Fruit fly (Drosophila melanogaster) whole organism, embryonic: ENCODE measurements around the gene nSMase.

Experiments
- Bdp1 ChIP-seq: fragments of 200-800 bp; sonication (Bioruptor generic); optimal IDR thresholded peaks from 3 replicates; lab custom pipeline; 2016; ENCODE audit warnings: missing biosample characterization, missing genetic modification characterization
- C15 ChIP-seq: fragments of 200-800 bp; sonication (Bioruptor generic); IDR thresholded peaks from 3 replicates; pipeline ENCODE4 v1.3.6; 2022; ENCODE audit warnings: missing biosample characterization, missing genetic modification characterization
- CG10959 ChIP-seq: fragments of 200-800 bp; sonication (Bioruptor generic); IDR thresholded peaks from 2 replicates; pipeline ENCODE4 v1.3.6; 2022; ENCODE audit warnings: missing biosample characterization, missing genetic modification characterization
- CG11456 ChIP-seq: fragments of 200-800 bp; sonication (Bioruptor generic); IDR thresholded peaks from 3 replicates; pipeline ENCODE4 v1.3.6; 2022; ENCODE audit warnings: missing biosample characterization, missing genetic modification characterization
- CG12071 ChIP-seq: fragments of 200-800 bp; sonication (Bioruptor generic); optimal IDR thresholded peaks from 3 replicates; lab custom pipeline; 2018; ENCODE audit warnings: missing biosample characterization, mild to moderate bottlenecking, missing genetic modification characterization
- CG12104 ChIP-seq: fragments of 200-800 bp; sonication (Bioruptor generic); optimal IDR thresholded peaks from 3 replicates; lab custom pipeline; 2016; ENCODE audit warnings: missing biosample characterization, missing genetic modification characterization
- CG16815 ChIP-seq: fragments of 200-800 bp; sonication (Bioruptor generic); optimal IDR thresholded peaks from 3 replicates; lab custom pipeline; 2017; ENCODE audit warnings: missing biosample characterization, mild to moderate bottlenecking, missing genetic modification characterization
- CG2129 ChIP-seq: fragments of 200-800 bp; sonication (Bioruptor generic); IDR thresholded peaks from 2 replicates; pipeline ENCODE4 v1.3.6; 2022; ENCODE audit warnings: missing biosample characterization, missing genetic modification characterization; ENCODE audit not compliant: partially characterized antibody
- CG31224 ChIP-seq: fragments of 200-800 bp; sonication (Bioruptor generic); IDR thresholded peaks from 2 replicates; pipeline ENCODE4 v1.3.6; 2022; ENCODE audit warnings: missing biosample characterization, missing genetic modification characterization
- CG3281 ChIP-seq: fragments of 200-800 bp; sonication (Bioruptor generic); optimal IDR thresholded peaks from 3 replicates; lab custom pipeline; 2017; ENCODE audit warnings: missing biosample characterization, mild to moderate bottlenecking, missing genetic modification characterization
- CG34224 ChIP-seq: fragments of 200-800 bp; sonication (Bioruptor generic); IDR thresholded peaks from 3 replicates; pipeline ENCODE4 v1.3.6; 2022; ENCODE audit warnings: missing biosample characterization, missing genetic modification characterization; ENCODE audit not compliant: partially characterized antibody
- CG3847 ChIP-seq: fragments of 200-800 bp; sonication (Bioruptor generic); IDR thresholded peaks from 2 replicates; pipeline ENCODE4 v1.3.6; 2022; ENCODE audit warnings: missing biosample characterization, missing genetic modification characterization
- CG4328 ChIP-seq: fragments of 200-800 bp; sonication (Bioruptor generic); optimal IDR thresholded peaks from 3 replicates; lab custom pipeline; 2017; ENCODE audit warnings: missing biosample characterization, missing genetic modification reagents, missing genetic modification characterization
- CG4404 ChIP-seq: fragments of 200-800 bp; sonication (Bioruptor generic); IDR thresholded peaks from 2 replicates; pipeline ENCODE4 v1.3.6; 2022; ENCODE audit warnings: missing biosample characterization, missing genetic modification characterization
- CG4707 ChIP-seq: fragments of 200-800 bp; sonication (Bioruptor generic); optimal IDR thresholded peaks from 2 replicates; lab custom pipeline; 2018; ENCODE audit warnings: missing biosample characterization, mild to moderate bottlenecking, missing genetic modification characterization, moderate library complexity
- CG7556 ChIP-seq: fragments of 200-800 bp; sonication (Bioruptor generic); optimal IDR thresholded peaks from 2 replicates; lab custom pipeline; 2017; ENCODE audit warnings: missing biosample characterization, mild to moderate bottlenecking, missing genetic modification characterization
- CG8388 ChIP-seq: fragments of 200-800 bp; sonication (Bioruptor generic); optimal IDR thresholded peaks from 2 replicates; lab custom pipeline; 2019; ENCODE audit warnings: missing biosample characterization, mild to moderate bottlenecking, missing genetic modification characterization, moderate library complexity
- CG9797 ChIP-seq: fragments of 200-800 bp; sonication (Bioruptor generic); optimal IDR thresholded peaks from 3 replicates; lab custom pipeline; 2018; ENCODE audit warnings: missing biosample characterization, mild to moderate bottlenecking, missing genetic modification characterization
- CHES-1-like ChIP-seq: fragments of 200-800 bp; sonication (Bioruptor generic); optimal IDR thresholded peaks from 2 replicates; lab custom pipeline; 2016; ENCODE audit warnings: missing biosample characterization, missing genetic modification characterization
- Camta ChIP-seq: fragments of 200-800 bp; sonication (Bioruptor generic); optimal IDR thresholded peaks from 2 replicates; lab custom pipeline; 2016; ENCODE audit warnings: missing biosample characterization, missing genetic modification characterization
- Chrac-16 ChIP-seq: fragments of 200-800 bp; sonication (Bioruptor generic); optimal IDR thresholded peaks from 3 replicates; lab custom pipeline; 2016; ENCODE audit warnings: missing biosample characterization, missing genetic modification characterization
- Dll ChIP-seq: fragments of 200-800 bp; sonication (Bioruptor generic); IDR thresholded peaks from 4 replicates; pipeline ENCODE4 v1.3.6; 2022; ENCODE audit warnings: missing biosample characterization, missing genetic modification characterization; ENCODE audit not compliant: partially characterized antibody
- Dref ChIP-seq: fragments of 200-800 bp; sonication (Bioruptor generic); IDR thresholded peaks from 2 replicates; pipeline ENCODE4 v1.3.6; 2022; ENCODE audit warnings: missing biosample characterization, missing genetic modification characterization
- Drgx ChIP-seq: fragments of 200-800 bp; sonication (Bioruptor generic); IDR thresholded peaks from 2 replicates; pipeline ENCODE4 v1.3.6; 2022; ENCODE audit warnings: missing biosample characterization, missing genetic modification characterization
- Ets97D ChIP-seq: fragments of 200-800 bp; sonication (Bioruptor generic); optimal IDR thresholded peaks from 3 replicates; lab custom pipeline; 2016; ENCODE audit warnings: missing biosample characterization, missing genetic modification characterization
- H2.0 ChIP-seq: fragments of 200-800 bp; sonication (Bioruptor generic); IDR thresholded peaks from 2 replicates; pipeline ENCODE4 v1.3.6; 2022; ENCODE audit warnings: missing biosample characterization, missing genetic modification characterization
- HLH3B ChIP-seq: fragments of 200-800 bp; sonication (Bioruptor generic); IDR thresholded peaks from 2 replicates; pipeline ENCODE4 v1.3.6; 2022; ENCODE audit warnings: missing biosample characterization, missing genetic modification characterization
- HmgZ ChIP-seq: fragments of 200-800 bp; sonication (Bioruptor generic); optimal IDR thresholded peaks from 2 replicates; lab custom pipeline; 2018; ENCODE audit warnings: missing biosample characterization, mild to moderate bottlenecking, missing genetic modification characterization
- Hmr ChIP-seq: fragments of 200-800 bp; sonication (Bioruptor generic); optimal IDR thresholded peaks from 3 replicates; lab custom pipeline; 2017; ENCODE audit warnings: mild to moderate bottlenecking, missing biosample characterization, missing genetic modification reagents, missing genetic modification characterization
- Opbp ChIP-seq: fragments of 200-800 bp; sonication (Bioruptor generic); IDR thresholded peaks from 3 replicates; pipeline ENCODE4 v1.3.6; 2022; ENCODE audit warnings: missing biosample characterization, missing genetic modification characterization; ENCODE audit not compliant: partially characterized antibody
- Pdp1 ChIP-seq, 2 experiments: fragments of 200-800 bp; sonication (Bioruptor generic); optimal IDR thresholded peaks; 3 replicates each; lab custom pipeline; 2016; ENCODE audit warnings: missing biosample characterization in 2 of 2, missing genetic modification characterization in 2 of 2, mild to moderate bottlenecking in 1 of 2, moderate library complexity in 1 of 2
- Rx ChIP-seq: fragments of 200-800 bp; sonication (Bioruptor generic); IDR thresholded peaks from 2 replicates; pipeline ENCODE4 v1.3.6; 2022; ENCODE audit warnings: missing biosample characterization, missing genetic modification characterization
- Six4 ChIP-seq: fragments of 200-800 bp; sonication (Bioruptor generic); optimal IDR thresholded peaks from 2 replicates; lab custom pipeline; 2016; ENCODE audit warnings: missing biosample characterization, missing genetic modification characterization
- Sox100B ChIP-seq: fragments of 200-800 bp; sonication (Bioruptor generic); optimal IDR thresholded peaks from 3 replicates; lab custom pipeline; 2018; ENCODE audit warnings: missing biosample characterization, mild to moderate bottlenecking, missing genetic modification characterization
- Sox102F ChIP-seq: fragments of 200-800 bp; sonication (Bioruptor generic); optimal IDR thresholded peaks from 2 replicates; lab custom pipeline; 2018; ENCODE audit warnings: missing biosample characterization, mild to moderate bottlenecking, missing genetic modification characterization, moderate library complexity
- Xrp1 ChIP-seq: fragments of 200-800 bp; sonication (Bioruptor generic); IDR thresholded peaks from 2 replicates; pipeline ENCODE4 v1.3.6; 2022; ENCODE audit warnings: missing biosample characterization, missing genetic modification characterization
- br ChIP-seq: fragments of >200 bp; optimal IDR thresholded peaks from 2 replicates; lab custom pipeline; 2017
- cato ChIP-seq: fragments of 200-800 bp; sonication (Bioruptor generic); optimal IDR thresholded peaks from 2 replicates; lab custom pipeline; 2016; ENCODE audit warnings: missing biosample characterization, missing genetic modification characterization, borderline replicate concordance
- crp ChIP-seq, 2 experiments: fragments of 200-800 bp; sonication (Bioruptor generic); optimal IDR thresholded peaks; 2 replicates in 1 of 2; 3 replicates in 1 of 2; lab custom pipeline; 2017; ENCODE audit warnings: missing biosample characterization in 2 of 2, missing genetic modification characterization in 2 of 2, mild to moderate bottlenecking in 1 of 2, moderate library complexity in 1 of 2
- en ChIP-seq: fragments of 200-800 bp; sonication (Bioruptor generic); optimal IDR thresholded peaks from 2 replicates; lab custom pipeline; 2016; ENCODE audit warnings: missing biosample characterization, missing genetic modification characterization
- fu2 ChIP-seq: fragments of 200-800 bp; sonication (Bioruptor generic); optimal IDR thresholded peaks from 2 replicates; lab custom pipeline; 2016; ENCODE audit warnings: missing biosample characterization, missing genetic modification characterization
- ind ChIP-seq: fragments of 200-800 bp; sonication (Bioruptor generic); optimal IDR thresholded peaks from 3 replicates; lab custom pipeline; 2016; ENCODE audit warnings: missing biosample characterization, missing genetic modification characterization
- lab ChIP-seq: fragments of 200-800 bp; sonication (Bioruptor generic); optimal IDR thresholded peaks from 3 replicates; lab custom pipeline; 2017; ENCODE audit warnings: missing biosample characterization, missing genetic modification characterization, mild to moderate bottlenecking, moderate library complexity, missing genetic modification reagents
- lilli ChIP-seq: fragments of 200-800 bp; sonication (Bioruptor generic); optimal IDR thresholded peaks from 3 replicates; lab custom pipeline; 2016; ENCODE audit warnings: missing biosample characterization, missing genetic modification characterization
- lola ChIP-seq, 3 experiments: fragments of >200 bp in 2 of 3; fragments of 200-800 bp in 1 of 3; sonication (Bioruptor generic) in 1 of 3; optimal IDR thresholded peaks; 2 replicates each; lab custom pipeline; 2017 to 2019; ENCODE audit warnings: missing biosample characterization in 3 of 3, missing genetic modification characterization in 3 of 3, mild to moderate bottlenecking in 1 of 3, moderate library complexity in 1 of 3
- peb ChIP-seq: fragments of 200-800 bp; sonication (Bioruptor generic); IDR thresholded peaks from 2 replicates; pipeline ENCODE4 v1.3.6; 2022; ENCODE audit warnings: missing biosample characterization, missing genetic modification characterization
- psq ChIP-seq: fragments of 200-800 bp; sonication (Bioruptor generic); optimal IDR thresholded peaks from 2 replicates; lab custom pipeline; 2017; ENCODE audit warnings: missing biosample characterization, missing genetic modification characterization
- sug ChIP-seq: fragments of 200-800 bp; optimal IDR thresholded peaks from 2 replicates; lab custom pipeline; 2019; ENCODE audit warnings: missing biosample characterization, mild to moderate bottlenecking, missing genetic modification characterization, moderate library complexity
- unpg ChIP-seq: fragments of 200-800 bp; sonication (Bioruptor generic); optimal IDR thresholded peaks from 3 replicates; lab custom pipeline; 2018; ENCODE audit warnings: missing biosample characterization, mild to moderate bottlenecking, missing genetic modification characterization, moderate library complexity
- wek ChIP-seq: fragments of 200-800 bp; sonication (Bioruptor generic); optimal IDR thresholded peaks from 3 replicates; lab custom pipeline; 2018; ENCODE audit warnings: missing biosample characterization, mild to moderate bottlenecking, missing genetic modification characterization, moderate library complexity

nSMase gene

DNA sequence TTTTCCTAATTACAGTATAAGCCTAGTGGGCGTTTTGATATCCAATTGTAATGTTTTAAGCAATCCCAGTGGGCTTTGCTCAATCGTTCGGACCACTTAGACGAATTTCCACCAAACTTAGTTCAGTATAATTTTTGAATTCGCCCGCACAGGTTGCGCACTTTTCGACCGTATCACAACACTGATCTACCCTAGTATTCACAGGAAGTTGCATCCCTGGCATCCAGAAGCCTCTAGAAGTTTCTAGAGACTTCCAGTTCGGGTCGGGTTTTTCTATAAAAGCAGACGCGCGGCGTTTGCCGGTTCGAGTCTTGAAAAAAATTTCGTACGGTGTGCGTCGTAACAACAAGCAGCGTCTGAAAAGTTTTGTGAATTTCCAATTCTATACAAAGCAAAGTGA lies 26.0 kb upstream of the nSMase start, which contains the start of gene Hsp83 (continued):
- TF ChIP-seq CG7556 (peak; percentile 88), CHES-1-like (peak; percentile 96), H2.0 (peak; percentile 87), CG8388 (GFP tag; lab: Kevin White, UChicago) (peak; percentile 89), Bdp1 (GFP tag; lab: Kevin White, UChicago) (peak; percentile 89), Chrac-16 (GFP tag; lab: Kevin White, UChicago) (peak; percentile 79), CG12104 (peak; percentile 96), fu2 (GFP tag; lab: Kevin White, UChicago) (peak; percentile 86), Pdp1 (GFP tag; optimal IDR thresholded peaks at IDR 0.05; lab: Kevin White, UChicago) (peak; percentile 89), peb (0 out of 2 replicates have a peak, but pooled peaks have one; percentile 62), unpg (peak; percentile 94), Hmr (GFP tag; lab: Kevin White, UChicago) (peak; percentile 99), wek (GFP tag; lab: Kevin White, UChicago) (peak; percentile 97), HLH3B (GFP tag; lab: Robert Waterston, UW) (peak; percentile 90), Sox100B (GFP tag; lab: Kevin White, UChicago) (peak; percentile 94), lab (GFP tag; lab: Kevin White, UChicago) (peak; percentile 100), CG2129 (GFP tag; lab: Robert Waterston, UW) (no peak), sug (peak; percentile 92), CG34224 (no peak; the same call in 1 of the 3 replicates), psq (peak; percentile 78), CG16815 (GFP tag; lab: Kevin White, UChicago) (peak; percentile 79), Opbp (GFP tag; lab: Robert Waterston, UW) (peak; percentile 57; the same call in 2 of the 3 replicates), HmgZ (tag; lab: Kevin White, UChicago) (peak; percentile 97), CG4404 (peak; percentile 26; the same call in 1 of the 2 replicates), Xrp1 (GFP tag; lab: Robert Waterston, UW) (peak; percentile 71), C15 (GFP tag; lab: Robert Waterston, UW) (peak; percentile 80; the same call in 2 of the 3 replicates), CG3847 (peak; percentile 88), Camta (peak; percentile 92), Six4 (GFP tag; lab: Kevin White, UChicago) (peak; percentile 88), cato (peak; percentile 66), br (no peak), Drgx (GFP tag; lab: Robert Waterston, UW) (peak; percentile 87), lola (GFP tag; optimal IDR thresholded peaks at IDR 0.05; lab: Kevin White, UChicago) (peak in 1 of 3 experiments; percentile 59), lilli (GFP tag; lab: Kevin White, UChicago) (peak; percentile 88), Ets97D (GFP tag; lab: Kevin White, UChicago) (peak; percentile 100), en (GFP tag; lab: Kevin White, UChicago) (peak; percentile 91), CG11456 (GFP tag; lab: Robert Waterston, UW) (peak; percentile 96), crp (GFP tag; optimal IDR thresholded peaks at IDR 0.05; lab: Kevin White, UChicago) (no peak), CG10959 (GFP tag; lab: Robert Waterston, UW) (peak; percentile 81), Sox102F (no peak), Dll (GFP tag; lab: Robert Waterston, UW) (no peak), CG12071 (GFP tag; lab: Kevin White, UChicago) (peak; percentile 99), Rx (GFP tag; lab: Robert Waterston, UW) (peak; percentile 91), CG9797 (GFP tag; lab: Kevin White, UChicago) (peak; percentile 76), CG4707 (GFP tag; lab: Kevin White, UChicago) (peak; percentile 98), Dref (GFP tag; lab: Robert Waterston, UW) (no peak; the same call in 1 of the 2 replicates), CG3281 (GFP tag; lab: Kevin White, UChicago) (peak; percentile 99), CG4328 (peak; percentile 99), ind (GFP tag; lab: Kevin White, UChicago) (peak; percentile 84), CG31224 (GFP tag; lab: Robert Waterston, UW) (peak; percentile 74)
